Fruit fly (Drosophila melanogaster): ENCODE data around the gene eIF3a.

Gene eIF3a

DNA sequence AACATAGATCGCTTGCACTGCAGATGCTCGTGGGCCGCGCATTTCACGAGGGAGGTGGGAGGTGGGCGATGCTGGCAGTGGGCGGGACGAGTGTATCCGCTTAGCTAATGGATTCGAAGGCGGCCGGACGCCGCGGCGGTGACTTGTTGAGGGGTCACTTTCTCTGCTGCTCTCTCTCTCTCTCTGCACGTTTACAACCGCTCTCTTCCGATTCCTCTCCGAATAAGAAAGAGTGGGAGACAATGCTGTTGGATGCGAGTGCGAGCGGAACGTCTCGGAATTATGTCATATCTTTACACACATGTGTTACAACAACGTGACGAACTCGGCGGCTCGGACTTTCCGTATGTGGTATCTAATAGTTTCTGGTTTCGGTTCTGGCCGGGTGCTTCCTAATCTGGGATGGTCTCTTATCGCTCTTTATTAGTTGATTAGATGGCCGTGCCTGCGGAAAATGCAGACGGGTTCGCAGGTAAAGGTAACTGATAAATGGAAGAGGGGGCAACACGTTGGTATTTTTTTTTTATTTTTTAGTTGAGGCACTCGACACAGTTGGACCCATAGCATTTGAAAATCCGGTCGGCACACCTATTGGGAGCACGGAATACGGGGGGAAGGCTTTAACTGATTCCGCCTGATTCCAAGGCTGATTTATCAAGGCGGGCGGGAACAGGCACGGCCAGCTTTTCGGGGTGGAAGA lies 18.8 kb upstream of the eIF3a start (continued):
- TF ChIP-seq amos (GFP tag; IDR thresholded peaks at IDR 0.05; ENCODE audit: partially characterized antibody) (no peak), dati (GFP tag; IDR thresholded peaks at IDR 0.05) (no peak), nau (GFP tag; optimal IDR thresholded peaks at IDR 0.05) (no peak), CG1602 (GFP tag; optimal IDR thresholded peaks at IDR 0.05) (no peak), gem (tag; optimal IDR thresholded peaks at IDR 0.05) (no peak), ham (GFP tag; IDR thresholded peaks at IDR 0.05) (no peak), gcm2 (GFP tag; optimal IDR thresholded peaks at IDR 0.05) (no peak), Dip3 (GFP tag; optimal IDR thresholded peaks at IDR 0.05) (no peak), sens (GFP tag) (no peak), CG6272 (GFP tag; IDR thresholded peaks at IDR 0.05) (no peak), CG18599 (GFP tag; optimal IDR thresholded peaks at IDR 0.05) (no peak), bigmax (GFP tag; optimal IDR thresholded peaks at IDR 0.05) (no peak), Dref (GFP tag; IDR thresholded peaks at IDR 0.05) (no peak), ken (GFP tag; IDR thresholded peaks at IDR 0.05) (no peak), Hr51 (GFP tag; optimal IDR thresholded peaks at IDR 0.05) (no peak), CG8388 (GFP tag; optimal IDR thresholded peaks at IDR 0.05) (no peak), CG3995 (GFP tag; optimal IDR thresholded peaks at IDR 0.05) (no peak), CG8089 (GFP tag; optimal IDR thresholded peaks at IDR 0.05) (no peak), ttk (GFP tag; IDR thresholded peaks at IDR 0.05) (no peak), CG11696 (GFP tag; IDR thresholded peaks at IDR 0.05) (no peak), sd (tag; optimal IDR thresholded peaks at IDR 0.05) (no peak), oc (tag; optimal IDR thresholded peaks at IDR 0.05) (peak; percentile 20), CG33213 (GFP tag; optimal IDR thresholded peaks at IDR 0.05) (no peak), CG4707 (GFP tag; optimal IDR thresholded peaks at IDR 0.05) (no peak), CG2202 (tag; optimal IDR thresholded peaks at IDR 0.05) (no peak), CG6813 (GFP tag; optimal IDR thresholded peaks at IDR 0.05) (peak; percentile 42), Bdp1 (GFP tag; optimal IDR thresholded peaks at IDR 0.05) (no peak), tap (tag; optimal IDR thresholded peaks at IDR 0.05) (no peak), bsh (GFP tag; optimal IDR thresholded peaks at IDR 0.05) (no peak), CG1832 (GFP tag; optimal IDR thresholded peaks at IDR 0.05) (peak; percentile 52), CkIIα-i1 (GFP tag; IDR thresholded peaks at IDR 0.05) (no peak), CG13775 (GFP tag; optimal IDR thresholded peaks at IDR 0.05) (no peak), p53 (GFP tag; optimal IDR thresholded peaks at IDR 0.05) (no peak), CG11247 (GFP tag; IDR thresholded peaks at IDR 0.05) (no peak), jing (GFP tag; optimal IDR thresholded peaks at IDR 0.05) (no peak), Hr78 (GFP tag; optimal IDR thresholded peaks at IDR 0.05) (peak in 1 of 2 experiments; percentile 41), cas (GFP tag; IDR thresholded peaks at IDR 0.05) (no peak), Dp (GFP tag; optimal IDR thresholded peaks at IDR 0.05) (no peak), rib (GFP tag; IDR thresholded peaks at IDR 0.05) (no peak), CG3847 (GFP tag; IDR thresholded peaks at IDR 0.05) (no peak), MESR4 (GFP tag; optimal IDR thresholded peaks at IDR 0.05) (no peak), Opbp (GFP tag; IDR thresholded peaks at IDR 0.05; ENCODE audit: partially characterized antibody) (no peak), ftz-f1 (GFP tag; optimal IDR thresholded peaks at IDR 0.05) (no peak), CG7556 (GFP tag; optimal IDR thresholded peaks at IDR 0.05) (no peak), Hmx (GFP tag; optimal IDR thresholded peaks at IDR 0.05) (no peak), Atf-2 (GFP tag; optimal IDR thresholded peaks at IDR 0.05) (no peak), ssp (GFP tag; IDR thresholded peaks at IDR 0.05) (no peak), CG7271 (tag; optimal IDR thresholded peaks at IDR 0.05) (no peak), fd3F (GFP tag; optimal IDR thresholded peaks at IDR 0.05) (no peak), CG6854 (GFP tag; optimal IDR thresholded peaks at IDR 0.05) (no peak)

All from whole organism, embryonic.